Worm (Caenorhabditis elegans) whole organism, late embryonic: ENCODE measurements around the gene srt-45.

Experiments
- T23F11.4 ChIP-seq: fragments of 200-800 bp; sonication (Bioruptor generic); optimal IDR thresholded peaks from 2 replicates; lab custom pipeline; 2018; ENCODE audit warnings: mild to moderate bottlenecking, missing genetic modification characterization, missing compliant biosample characterization
- dmd-4 ChIP-seq: sonication (generic microtip); optimal IDR thresholded peaks from 2 replicates; lab custom pipeline; 2016; ENCODE audit warnings: borderline replicate concordance, missing genetic modification characterization, missing compliant biosample characterization
- fax-1 ChIP-seq: sonication (generic microtip); optimal IDR thresholded peaks from 2 replicates; lab custom pipeline; 2016; ENCODE audit warnings: missing genotype, missing genetic modification characterization, missing compliant biosample characterization
- pqm-1 ChIP-seq: sonication (generic microtip); optimal IDR thresholded peaks from 2 replicates; lab custom pipeline; 2016; ENCODE audit warnings: missing genetic modification characterization, missing compliant biosample characterization
- zip-5 ChIP-seq: sonication (generic microtip); optimal IDR thresholded peaks from 2 replicates; lab custom pipeline; 2016; ENCODE audit warnings: missing genetic modification characterization, missing compliant biosample characterization

ce11 chrV:19747144-19747543, 36.8 kb upstream of the srt-45 start:
- TF ChIP-seq pqm-1 (tag; lab: Kevin White, UChicago) (no peak), T23F11.4 (GFP tag; lab: Kevin White, UChicago) (no peak), dmd-4 (tag; lab: Kevin White, UChicago) (no peak), zip-5 (no peak), fax-1 (tag; lab: Kevin White, UChicago) (no peak)
